Worm (Caenorhabditis elegans) whole organism, mixed stage, embryonic: ENCODE measurements around the gene T23C6.4.

ENCODE experiments used
- M03D4.4 ChIP-seq: sonication (generic microtip); optimal IDR thresholded peaks from 2 replicates; lab custom pipeline; 2017; ENCODE audit warnings: mild to moderate bottlenecking, missing genetic modification characterization, missing compliant biosample characterization
- bed-3 ChIP-seq: fragments of 200-800 bp; sonication (Bioruptor generic); optimal IDR thresholded peaks from 3 replicates; lab custom pipeline; 2018; ENCODE audit warnings: mild to moderate bottlenecking, missing genetic modification characterization, moderate library complexity, missing compliant biosample characterization
- ceh-39 ChIP-seq: fragments of 150-350 bp; optimal IDR thresholded peaks from 2 replicates; lab custom pipeline; 2014; ENCODE audit warnings: missing biosample characterization, missing genetic modification characterization
- ceh-43 ChIP-seq: fragments of 200-800 bp; sonication (Bioruptor generic); optimal IDR thresholded peaks from 2 replicates; lab custom pipeline; 2018; ENCODE audit warnings: mild to moderate bottlenecking, missing genetic modification characterization, moderate library complexity, missing compliant biosample characterization
- ceh-83 ChIP-seq: fragments of 200-800 bp; sonication (Bioruptor generic); optimal IDR thresholded peaks from 2 replicates; lab custom pipeline; 2018; ENCODE audit warnings: mild to moderate bottlenecking, missing genetic modification characterization, missing compliant biosample characterization
- ces-1 ChIP-seq: fragments of 150-350 bp; optimal IDR thresholded peaks from 2 replicates; lab custom pipeline; 2014; ENCODE audit warnings: missing biosample characterization, missing genetic modification reagents, missing genetic modification characterization
- cnd-1 ChIP-seq: fragments of 200-800 bp; sonication (Bioruptor generic); optimal IDR thresholded peaks from 2 replicates; lab custom pipeline; 2018; ENCODE audit warnings: mild to moderate bottlenecking, missing genetic modification characterization, missing compliant biosample characterization
- drap-1 ChIP-seq: fragments of 200-800 bp; sonication (Bioruptor generic); optimal IDR thresholded peaks from 3 replicates; lab custom pipeline; 2018; ENCODE audit warnings: mild to moderate bottlenecking, missing genetic modification characterization, missing compliant biosample characterization
- elt-1 ChIP-seq: sonication (generic microtip); optimal IDR thresholded peaks from 2 replicates; lab custom pipeline; 2017; ENCODE audit warnings: missing genetic modification characterization, mild to moderate bottlenecking, missing compliant biosample characterization, antibody characterized with exemption, moderate library complexity, borderline replicate concordance; ENCODE audit not compliant: insufficient read depth
- flh-1 ChIP-seq: fragments of 200-800 bp; sonication (Bioruptor generic); optimal IDR thresholded peaks from 2 replicates; lab custom pipeline; 2018; ENCODE audit warnings: mild to moderate bottlenecking, missing genetic modification characterization, moderate library complexity, missing compliant biosample characterization
- ham-2 ChIP-seq: fragments of 200-800 bp; sonication (Bioruptor generic); optimal IDR thresholded peaks from 2 replicates; lab custom pipeline; 2018; ENCODE audit warnings: mild to moderate bottlenecking, missing genetic modification characterization, missing compliant biosample characterization
- hlh-1 ChIP-seq: fragments of 150-350 bp; optimal IDR thresholded peaks from 2 replicates; lab custom pipeline; 2014; ENCODE audit warnings: missing biosample characterization, missing genetic modification reagents, missing genetic modification characterization
- lin-13 ChIP-seq: fragments of 150-350 bp; optimal IDR thresholded peaks from 2 replicates; lab custom pipeline; 2014; ENCODE audit warnings: missing biosample characterization, missing genetic modification characterization
- lin-32 ChIP-seq: fragments of 200-800 bp; sonication (Bioruptor generic); optimal IDR thresholded peaks from 2 replicates; lab custom pipeline; 2018; ENCODE audit warnings: mild to moderate bottlenecking, missing genetic modification characterization, missing compliant biosample characterization
- lsy-2 ChIP-seq: fragments of 150-350 bp; optimal IDR thresholded peaks from 2 replicates; lab custom pipeline; 2014; ENCODE audit warnings: missing biosample characterization, missing genetic modification characterization
- mab-5 ChIP-seq: fragments of 150-350 bp; optimal IDR thresholded peaks from 2 replicates; lab custom pipeline; 2014; ENCODE audit warnings: missing biosample characterization, missing genetic modification characterization
- mep-1 ChIP-seq: fragments of 150-350 bp; optimal IDR thresholded peaks from 2 replicates; lab custom pipeline; 2017; ENCODE audit warnings: missing biosample characterization, missing genetic modification reagents, missing genetic modification characterization, inconsistent platforms
- mls-2 ChIP-seq: sonication (generic microtip); optimal IDR thresholded peaks from 2 replicates; lab custom pipeline; 2016; ENCODE audit warnings: mild to moderate bottlenecking, missing genetic modification characterization, moderate library complexity, missing compliant biosample characterization
- nhr-12 ChIP-seq: fragments of 150-350 bp; optimal IDR thresholded peaks from 2 replicates; lab custom pipeline; 2014; ENCODE audit warnings: missing biosample characterization, missing genetic modification characterization
- nhr-237 ChIP-seq: fragments of 150-350 bp; optimal IDR thresholded peaks from 2 replicates; lab custom pipeline; 2014; ENCODE audit warnings: missing biosample characterization, missing genetic modification characterization
- nhr-28 ChIP-seq: fragments of 150-350 bp; optimal IDR thresholded peaks from 2 replicates; lab custom pipeline; 2014; ENCODE audit warnings: missing biosample characterization, missing genetic modification characterization
- pha-4 ChIP-seq: fragments of 150-350 bp; optimal IDR thresholded peaks from 2 replicates; lab custom pipeline; 2018; ENCODE audit warnings: missing biosample characterization, missing genetic modification reagents, missing genetic modification characterization
- sem-2 ChIP-seq: fragments of 200-800 bp; sonication (Bioruptor generic); optimal IDR thresholded peaks from 2 replicates; lab custom pipeline; 2018; ENCODE audit warnings: mild to moderate bottlenecking, missing genetic modification characterization, missing compliant biosample characterization
- snpc-4 ChIP-seq: fragments of 150-350 bp; optimal IDR thresholded peaks from 2 replicates; lab custom pipeline; 2014; ENCODE audit warnings: missing biosample characterization, missing genetic modification characterization
- sptf-1 ChIP-seq: sonication (generic microtip); optimal IDR thresholded peaks from 2 replicates; lab custom pipeline; 2017; ENCODE audit warnings: mild to moderate bottlenecking, missing genetic modification characterization, moderate library complexity, missing compliant biosample characterization
- unc-120 ChIP-seq: sonication (generic microtip); optimal IDR thresholded peaks from 2 replicates; lab custom pipeline; 2017; ENCODE audit warnings: missing genetic modification characterization, missing compliant biosample characterization; ENCODE audit not compliant: poor library complexity, severe bottlenecking
- unc-39 ChIP-seq: fragments of 150-350 bp; optimal IDR thresholded peaks from 2 replicates; lab custom pipeline; 2014; ENCODE audit warnings: missing biosample characterization, missing genetic modification characterization
- unc-62 ChIP-seq: fragments of 150-350 bp; optimal IDR thresholded peaks from 2 replicates; lab custom pipeline; 2014; ENCODE audit warnings: missing biosample characterization, missing genetic modification reagents, missing genetic modification characterization
- zip-8 ChIP-seq: fragments of 150-350 bp; optimal IDR thresholded peaks from 2 replicates; lab custom pipeline; 2014; ENCODE audit warnings: missing biosample characterization, missing genetic modification characterization
- ztf-11 ChIP-seq: fragments of 150-350 bp; optimal IDR thresholded peaks from 2 replicates; lab custom pipeline; 2014; ENCODE audit warnings: missing biosample characterization, missing genetic modification characterization

The T23C6.4 gene

ce11 chrX:17149877-17150490, at the start of gene T23C6.4:
TSS of gene T23C6.4 (minus strand) at chrX:17149927.
- TF ChIP-seq lin-32 (GFP tag; lab: Kevin White, UChicago) (peak; percentile 89), ceh-83 (GFP tag; lab: Kevin White, UChicago) (no peak), mab-5 (tag; lab: Kevin White, UChicago) (no peak), pha-4 (tag; lab: Kevin White, UChicago) (no peak), cnd-1 (tag; lab: Kevin White, UChicago) (peak; percentile 64), hlh-1 (peak; percentile 88)

- TF ChIP-seq snpc-4 (tag; lab: Kevin White, UChicago) (no peak), lsy-2 (tag; lab: Kevin White, UChicago) (no peak), lin-13 (no peak), hlh-1 (no peak), sem-2 (GFP tag; lab: Kevin White, UChicago) (no peak), nhr-12 (no peak), M03D4.4 (no peak), drap-1 (GFP tag; lab: Kevin White, UChicago) (no peak), zip-8 (tag; lab: Kevin White, UChicago) (no peak), ceh-43 (GFP tag; lab: Kevin White, UChicago) (no peak), sptf-1 (no peak), lin-32 (GFP tag; lab: Kevin White, UChicago) (no peak), nhr-28 (no peak), unc-62 (GFP tag; lab: Kevin White, UChicago) (no peak), ceh-39 (tag; lab: Kevin White, UChicago) (no peak), ham-2 (GFP tag; lab: Kevin White, UChicago) (no peak), mep-1 (tag; lab: Kevin White, UChicago) (no peak), unc-120 (tag; lab: Kevin White, UChicago) (no peak)
These were observed 48.1 kb upstream of the T23C6.4 start for ce11 chrX:17197824-17198223.

- TF ChIP-seq mab-5 (tag; lab: Kevin White, UChicago) (no peak), drap-1 (GFP tag; lab: Kevin White, UChicago) (no peak), lsy-2 (tag; lab: Kevin White, UChicago) (no peak), nhr-237 (tag; lab: Kevin White, UChicago) (no peak), ceh-83 (GFP tag; lab: Kevin White, UChicago) (no peak), flh-1 (GFP tag; lab: Kevin White, UChicago) (no peak), M03D4.4 (no peak), unc-120 (tag; lab: Kevin White, UChicago) (no peak), unc-62 (GFP tag; lab: Kevin White, UChicago) (no peak)
These were observed 45.4 kb upstream of the T23C6.4 start, which contains the start of gene B0302.5 for ce11 chrX:17195080-17195479. TSS of gene B0302.5 (minus strand) at chrX:17195137.

- TF ChIP-seq ztf-11 (no peak), ces-1 (GFP tag; lab: Kevin White, UChicago) (no peak), bed-3 (no peak), elt-1 (tag; lab: Kevin White, UChicago) (no peak), ham-2 (GFP tag; lab: Kevin White, UChicago) (no peak), M03D4.4 (no peak), unc-39 (tag; lab: Kevin White, UChicago) (no peak), mls-2 (tag; lab: Kevin White, UChicago) (no peak), drap-1 (GFP tag; lab: Kevin White, UChicago) (no peak), unc-120 (tag; lab: Kevin White, UChicago) (no peak), snpc-4 (tag; lab: Kevin White, UChicago) (no peak), flh-1 (GFP tag; lab: Kevin White, UChicago) (no peak)
These were observed 36.1 kb upstream of the T23C6.4 start, which contains the start of gene sid-3 for ce11 chrX:17185696-17186430. TSS of gene sid-3 (plus strand) at chrX:17186380.
